Fruit fly (Drosophila melanogaster): ENCODE data around the gene pes.
A peak's percentile ranks its signal among the peaks of the same experiment; 100 is the strongest.

The pes gene

DNA sequence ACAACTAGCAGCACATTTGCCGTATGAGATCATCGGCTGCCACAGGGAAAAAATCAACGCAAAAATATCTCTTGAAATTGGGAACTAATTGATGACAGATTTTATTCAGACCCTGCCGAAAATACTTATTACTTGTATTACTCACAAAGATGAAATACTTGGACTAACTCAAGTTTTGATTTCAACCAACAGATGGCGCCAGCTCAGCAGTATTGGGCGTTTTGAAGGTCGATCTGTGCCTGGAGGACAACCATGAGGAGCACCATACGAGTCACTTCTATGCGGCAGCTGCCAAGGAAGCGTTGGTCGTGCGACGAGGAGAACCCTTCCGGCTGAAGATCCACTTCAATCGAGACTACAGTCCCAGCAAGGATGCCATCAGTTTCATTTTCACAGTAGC is 30.3 kb upstream of the pes start:
- TF ChIP-seq fkh (GFP tag; optimal IDR thresholded peaks at IDR 0.05) (no peak), topi (GFP tag; optimal IDR thresholded peaks at IDR 0.05) (no peak), CG11762 (GFP tag; optimal IDR thresholded peaks at IDR 0.05; ENCODE audit: insufficient read depth) (no peak), CG32006 (GFP tag; optimal IDR thresholded peaks at IDR 0.05) (no peak), Ets96B (tag; optimal IDR thresholded peaks at IDR 0.05) (no peak), CG11294 (GFP tag; IDR thresholded peaks at IDR 0.05) (no peak), Hr4 (GFP tag; optimal IDR thresholded peaks at IDR 0.05) (no peak), pdm3 (GFP tag; optimal IDR thresholded peaks at IDR 0.05) (no peak), Lpt (GFP tag; optimal IDR thresholded peaks at IDR 0.05) (no peak), esn (GFP tag; optimal IDR thresholded peaks at IDR 0.05) (no peak), salr (GFP tag; optimal IDR thresholded peaks at IDR 0.05) (no peak), CG3919 (GFP tag; optimal IDR thresholded peaks at IDR 0.05) (no peak), CG15336 (GFP tag; IDR thresholded peaks at IDR 0.05) (no peak)

DNA sequence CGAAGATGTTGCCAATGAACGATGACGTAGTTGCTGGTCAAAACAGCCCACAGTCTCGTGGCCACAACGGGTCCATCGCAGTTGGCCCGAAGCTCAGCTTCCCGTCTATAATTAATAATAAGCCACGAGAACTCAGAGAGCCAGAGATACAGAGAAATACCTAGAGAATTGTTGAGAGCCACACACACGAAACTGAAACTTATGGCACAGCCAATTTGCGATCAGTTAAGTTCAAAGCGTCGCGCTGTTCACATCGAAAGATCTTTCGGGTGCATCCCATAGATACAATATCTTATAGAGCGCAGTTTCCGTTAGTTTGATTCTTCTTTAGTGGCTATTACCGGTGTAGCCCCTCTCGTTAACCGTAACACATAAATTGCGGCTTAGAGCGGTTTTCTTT is 18.6 kb upstream of the pes start:
- TF ChIP-seq Smox (GFP tag; optimal IDR thresholded peaks at IDR 0.05) (no peak), Sox102F (GFP tag; optimal IDR thresholded peaks at IDR 0.05) (no peak), Eip78C (GFP tag) (peak; percentile 45), CG34406 (GFP tag; optimal IDR thresholded peaks at IDR 0.05) (no peak)

DNA sequence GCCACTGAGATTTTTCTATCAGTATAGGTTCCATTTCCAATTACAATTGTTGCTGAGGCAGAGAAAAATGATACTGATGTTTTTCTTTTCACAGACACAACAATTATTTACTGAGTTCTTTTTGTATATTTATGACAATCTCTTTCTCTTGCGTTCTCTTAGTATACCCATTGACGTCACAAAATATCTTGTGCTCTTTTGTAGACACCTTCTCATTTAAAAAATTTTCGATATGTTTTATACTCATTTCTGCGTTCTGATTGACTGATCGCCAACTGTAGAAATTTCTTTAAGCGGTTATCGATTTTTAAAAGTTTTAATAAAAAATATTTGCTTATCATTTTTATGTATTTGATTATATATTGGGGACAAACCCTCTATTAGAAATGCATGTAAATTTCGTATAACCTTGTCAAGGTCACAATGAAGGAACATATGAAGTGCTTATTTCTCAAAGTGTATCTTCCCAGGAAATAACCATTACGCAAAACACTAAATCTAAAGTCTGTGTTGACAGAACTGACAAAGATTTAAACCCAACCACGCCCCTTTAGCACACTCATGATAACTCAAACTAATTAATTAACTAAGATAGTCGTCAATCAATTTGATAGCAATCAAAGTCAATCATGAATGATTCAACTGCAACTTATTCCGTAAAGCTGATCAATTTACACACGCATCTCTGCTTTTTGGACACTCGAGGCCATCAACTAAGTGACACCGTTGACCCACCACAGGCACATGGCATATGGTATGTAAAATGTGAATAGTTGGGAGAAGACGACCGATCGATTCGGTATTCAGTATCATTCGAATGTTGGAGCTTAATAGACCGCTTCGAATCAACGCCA is 16.8 kb upstream of the pes start, which contains the start of the genes Glyat and Tg:
TSS of gene Glyat (minus strand) at position 51 of the 854 bp plus-strand sequence.
TSS of gene Tg (plus strand) at position 804 of the 854 bp plus-strand sequence.
- TF ChIP-seq CG4318 (GFP tag; optimal IDR thresholded peaks at IDR 0.05) (no peak), CG9139 (GFP tag; optimal IDR thresholded peaks at IDR 0.05) (no peak), eg (GFP tag; IDR thresholded peaks at IDR 0.05) (peak; percentile 34; the same call in 1 of the 3 replicates), fkh (GFP tag; optimal IDR thresholded peaks at IDR 0.05) (peak; percentile 23), CG15336 (GFP tag; IDR thresholded peaks at IDR 0.05) (no peak), CG11902 (GFP tag; optimal IDR thresholded peaks at IDR 0.05) (no peak), Sox15 (GFP tag; optimal IDR thresholded peaks at IDR 0.05) (no peak), dsx (GFP tag; optimal IDR thresholded peaks at IDR 0.05; ENCODE audit: poor library complexity, severe bottlenecking) (peak; percentile 5), svp (GFP tag) (no peak), Eip78C (GFP tag) (peak; percentile 14), achi (GFP tag; optimal IDR thresholded peaks at IDR 0.05) (no peak), CG6808 (GFP tag; optimal IDR thresholded peaks at IDR 0.05) (no peak), CG8319 (GFP tag; optimal IDR thresholded peaks at IDR 0.05) (no peak), CG7368 (GFP tag; optimal IDR thresholded peaks at IDR 0.05) (no peak), Eip75B (GFP tag; optimal IDR thresholded peaks at IDR 0.05) (no peak), cyc (GFP tag; optimal IDR thresholded peaks at IDR 0.05) (no peak)

DNA sequence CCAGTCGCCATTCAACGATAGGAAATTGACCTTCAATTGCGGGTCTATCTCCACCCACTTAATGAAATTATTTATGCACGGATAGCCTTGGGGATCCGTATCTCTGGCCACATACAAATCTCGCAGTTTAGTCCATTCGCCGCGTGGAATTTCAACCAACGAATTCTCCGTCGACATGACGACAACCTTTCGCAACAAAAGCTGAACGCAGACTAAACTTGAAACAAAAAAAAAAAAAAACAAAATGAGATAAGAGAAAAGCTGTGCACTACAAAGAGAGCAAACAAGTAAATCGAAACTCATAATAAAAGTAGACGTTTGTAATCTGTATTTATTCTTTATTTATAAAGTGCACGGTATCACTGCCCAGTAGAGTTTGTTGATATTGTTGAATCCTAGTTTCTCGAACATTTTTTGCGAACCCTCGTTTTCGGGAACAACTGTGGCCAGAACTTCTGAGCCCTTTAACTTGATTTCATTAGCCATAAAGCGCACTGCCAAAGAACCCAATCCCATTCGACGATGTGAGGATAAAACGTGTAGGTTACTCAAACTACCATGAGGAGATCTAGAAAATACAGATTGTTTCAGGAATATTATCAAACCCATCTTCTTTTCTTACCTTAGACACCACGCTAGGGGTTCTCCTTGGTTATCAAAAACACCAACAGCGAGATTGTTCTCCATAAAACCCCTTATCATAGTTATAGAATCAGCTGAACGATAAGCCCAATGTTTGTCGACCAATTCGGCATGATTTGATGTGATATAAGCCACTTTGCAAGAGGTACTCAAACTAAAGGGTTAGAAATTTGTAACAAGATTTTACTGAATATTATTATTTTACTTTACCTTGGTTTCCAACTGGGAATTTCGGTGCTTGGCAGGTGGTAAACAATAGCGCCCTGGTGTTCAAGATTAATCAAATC is 15.6 kb upstream of the pes start, which contains the start of gene CG12560:
TSS of gene CG12560 (minus strand) at position 195 of the 929 bp plus-strand sequence.
- TF ChIP-seq CG8119 (GFP tag; IDR thresholded peaks at IDR 0.05) = peak; percentile 61; the same call in 2 of the 3 replicates
- TF ChIP-seq dac (GFP tag; optimal IDR thresholded peaks at IDR 0.05) = peak; percentile 10
- peak; percentile 18 for TF ChIP-seq CG6808 (GFP tag; optimal IDR thresholded peaks at IDR 0.05)
- no peak for TF ChIP-seq lz (GFP tag; optimal IDR thresholded peaks at IDR 0.05)
- peak; percentile 32 to 44 for TF ChIP-seq ss (GFP tag; optimal IDR thresholded peaks at IDR 0.05)
- TF ChIP-seq vri (GFP tag; optimal IDR thresholded peaks at IDR 0.05) = peak; percentile 34
- TF ChIP-seq CG6276 (GFP tag; optimal IDR thresholded peaks at IDR 0.05) = peak; percentile 46
- no peak for TF ChIP-seq achi (GFP tag; optimal IDR thresholded peaks at IDR 0.05)
- TF ChIP-seq Lpt (GFP tag; optimal IDR thresholded peaks at IDR 0.05) = peak; percentile 16
- peak; percentile 79; the same call in 2 of the 3 replicates for TF ChIP-seq eg (GFP tag; IDR thresholded peaks at IDR 0.05)
- TF ChIP-seq spab (GFP tag; optimal IDR thresholded peaks at IDR 0.05) = no peak
- TF ChIP-seq CG7368 (GFP tag; optimal IDR thresholded peaks at IDR 0.05) = no peak
- TF ChIP-seq CG15336 (GFP tag; IDR thresholded peaks at IDR 0.05) = peak; percentile 34; the same call in 1 of the 2 replicates
- TF ChIP-seq CG6163 (GFP tag; IDR thresholded peaks at IDR 0.05) = peak; percentile 59; the same call in 2 of the 3 replicates
- no peak for TF ChIP-seq CG31627 (GFP tag; optimal IDR thresholded peaks at IDR 0.05)
- no peak for TF ChIP-seq CG32006 (GFP tag; optimal IDR thresholded peaks at IDR 0.05)
- peak; percentile 57 for TF ChIP-seq CG16779 (tag; optimal IDR thresholded peaks at IDR 0.05)
- peak; percentile 12 for TF ChIP-seq dsx (GFP tag; optimal IDR thresholded peaks at IDR 0.05; ENCODE audit: poor library complexity, severe bottlenecking)
- no peak for TF ChIP-seq CG34406 (GFP tag; optimal IDR thresholded peaks at IDR 0.05)
- TF ChIP-seq CG9139 (GFP tag; optimal IDR thresholded peaks at IDR 0.05) = no peak
- no peak for TF ChIP-seq Met (GFP tag; optimal IDR thresholded peaks at IDR 0.05)
- TF ChIP-seq Eip75B (GFP tag; optimal IDR thresholded peaks at IDR 0.05) = peak; percentile 21

Measured in whole organism, prepupa.